Worm (Caenorhabditis elegans): ENCODE results near the gene str-135.

- TF ChIP-seq ama-1 (optimal IDR thresholded peaks at IDR 0.05) (no peak), tbx-11 (GFP tag; IDR thresholded peaks at IDR 0.05) (no peak), sea-1 (GFP tag; conservative IDR thresholded peaks at IDR 0.05) (no peak), flt-1 (GFP tag; IDR thresholded peaks at IDR 0.05) (no peak), tbx-37 (GFP tag; conservative IDR thresholded peaks at IDR 0.05) (no peak), B0310.2 (tag; optimal IDR thresholded peaks at IDR 0.05) (no peak), F13C5.2 (tag; optimal IDR thresholded peaks at IDR 0.05) (no peak), ceh-36 (tag; optimal IDR thresholded peaks at IDR 0.05) (no peak), ceh-13 (GFP tag; optimal IDR thresholded peaks at IDR 0.05) (no peak), tra-4 (tag; optimal IDR thresholded peaks at IDR 0.05) (no peak), hmbx-1 (tag; optimal IDR thresholded peaks at IDR 0.05) (no peak), hnd-1 (tag; optimal IDR thresholded peaks at IDR 0.05) (no peak)
These were observed 11.1 kb upstream of the str-135 start, which contains the start of gene srg-33 for ce11 chrV:8291764-8292163.
